Fruit fly (Drosophila melanogaster): Measurements from ENCODE around the gene Ice2.
A peak's percentile ranks its signal among the peaks of the same experiment; 100 is the strongest.

The Ice2 gene

DNA sequence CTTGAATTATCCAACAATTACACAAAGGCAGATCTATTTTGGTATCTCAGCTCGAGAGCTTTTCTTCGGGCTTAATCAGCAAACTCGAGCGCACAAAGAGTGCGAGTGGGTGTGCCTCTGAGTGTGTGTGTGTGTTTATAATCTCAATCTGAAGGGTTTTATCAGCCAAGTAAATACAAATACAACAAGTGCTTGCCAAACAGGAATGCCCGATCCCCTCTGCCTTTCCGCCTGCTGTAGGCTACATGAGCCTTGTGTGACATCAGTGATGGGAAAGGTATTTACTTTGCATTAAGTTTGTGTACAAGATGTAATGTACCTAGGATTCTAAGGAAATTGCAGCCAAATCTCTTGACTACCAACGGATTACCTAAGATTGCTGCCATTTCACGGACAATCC, 40.6 kb upstream of the Ice2 start (continued):
- no peak for TF ChIP-seq CG11294 (GFP tag; IDR thresholded peaks at IDR 0.05)
- TF ChIP-seq Met (GFP tag; optimal IDR thresholded peaks at IDR 0.05), result no peak
- no peak for TF ChIP-seq Smox (GFP tag; optimal IDR thresholded peaks at IDR 0.05)
- no peak for TF ChIP-seq Ets21C (GFP tag; optimal IDR thresholded peaks at IDR 0.05)
- TF ChIP-seq CG15336 (GFP tag; IDR thresholded peaks at IDR 0.05), result no peak
- TF ChIP-seq CG4318 (GFP tag; optimal IDR thresholded peaks at IDR 0.05), result no peak
- TF ChIP-seq Lpt (GFP tag; optimal IDR thresholded peaks at IDR 0.05), result no peak
- TF ChIP-seq pdm3 (GFP tag; optimal IDR thresholded peaks at IDR 0.05), result no peak
- peak; percentile 58 for TF ChIP-seq CG7368 (GFP tag; optimal IDR thresholded peaks at IDR 0.05)
- peak; percentile 42 for TF ChIP-seq CG34406 (GFP tag; optimal IDR thresholded peaks at IDR 0.05)
- no peak for TF ChIP-seq dsx (GFP tag; optimal IDR thresholded peaks at IDR 0.05; ENCODE audit: poor library complexity, severe bottlenecking)
- no peak for TF ChIP-seq Sox15 (GFP tag; optimal IDR thresholded peaks at IDR 0.05)
- no peak for TF ChIP-seq CG6276 (GFP tag; optimal IDR thresholded peaks at IDR 0.05)
- peak; percentile 24 for TF ChIP-seq spab (GFP tag; optimal IDR thresholded peaks at IDR 0.05)
- no peak for TF ChIP-seq CG11762 (GFP tag; optimal IDR thresholded peaks at IDR 0.05; ENCODE audit: insufficient read depth)
- TF ChIP-seq Hr39 (GFP tag; optimal IDR thresholded peaks at IDR 0.05), result no peak
- peak; percentile 13 for TF ChIP-seq Sox14 (GFP tag; optimal IDR thresholded peaks at IDR 0.05)
- TF ChIP-seq Eip93F (GFP tag; optimal IDR thresholded peaks at IDR 0.05), result no peak
- no peak for TF ChIP-seq acj6 (GFP tag; optimal IDR thresholded peaks at IDR 0.05)
- TF ChIP-seq vri (GFP tag; optimal IDR thresholded peaks at IDR 0.05), result peak; percentile 18
- no peak for TF ChIP-seq CG32006 (GFP tag; optimal IDR thresholded peaks at IDR 0.05)

DNA sequence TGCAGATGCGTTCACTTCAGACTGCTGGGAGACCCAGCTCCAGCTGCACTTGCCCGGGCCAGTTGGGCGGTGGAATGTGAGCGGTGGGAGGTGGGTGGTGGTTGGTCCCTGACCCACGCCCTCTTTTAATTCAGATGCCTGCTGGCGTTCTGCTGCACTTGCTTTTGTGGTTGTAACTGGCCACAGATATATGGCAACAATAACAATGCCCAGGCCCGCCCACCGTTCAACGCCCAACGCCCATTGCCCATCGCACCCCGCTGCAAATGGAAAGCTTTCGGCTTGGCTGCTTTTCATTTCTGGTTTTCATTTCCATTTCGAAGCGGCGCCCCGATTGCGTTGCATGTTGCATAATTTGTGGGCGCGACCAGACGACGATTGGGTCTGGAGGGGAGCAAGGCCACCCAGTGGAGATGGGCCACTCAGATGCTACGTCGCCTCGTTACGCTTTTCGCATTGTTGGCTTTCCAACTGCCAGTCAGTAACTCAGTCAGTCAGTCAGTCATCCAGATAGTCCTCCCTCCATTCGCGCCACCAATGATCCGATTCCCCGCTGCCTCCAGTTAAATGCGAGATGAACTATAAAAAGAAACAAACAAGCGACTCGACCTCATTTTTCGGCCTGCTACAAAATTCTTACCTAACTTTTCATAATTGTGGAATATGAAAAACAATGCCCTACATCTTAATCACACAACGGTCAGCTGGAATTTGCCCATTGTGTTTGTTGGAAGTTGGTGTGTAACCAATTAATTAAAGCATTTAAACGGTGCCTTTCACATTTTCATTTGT, 39.6 kb upstream of the Ice2 start:
- TF ChIP-seq CG11902 (GFP tag; optimal IDR thresholded peaks at IDR 0.05), result no peak
- no peak for TF ChIP-seq Ets21C (GFP tag; optimal IDR thresholded peaks at IDR 0.05)
- TF ChIP-seq pdm3 (GFP tag; optimal IDR thresholded peaks at IDR 0.05), result no peak
- no peak for TF ChIP-seq salr (GFP tag; optimal IDR thresholded peaks at IDR 0.05)
- TF ChIP-seq CG9139 (GFP tag; optimal IDR thresholded peaks at IDR 0.05), result no peak
- TF ChIP-seq Hr4 (GFP tag; optimal IDR thresholded peaks at IDR 0.05), result no peak
- TF ChIP-seq CG1621 (tag; optimal IDR thresholded peaks at IDR 0.05), result no peak
- no peak for TF ChIP-seq Sox15 (GFP tag; optimal IDR thresholded peaks at IDR 0.05)
- TF ChIP-seq CG8119 (GFP tag; IDR thresholded peaks at IDR 0.05), result no peak
- TF ChIP-seq ss (GFP tag; optimal IDR thresholded peaks at IDR 0.05), result no peak
- no peak for TF ChIP-seq cyc (GFP tag; optimal IDR thresholded peaks at IDR 0.05)
- no peak for TF ChIP-seq CG6163 (GFP tag; IDR thresholded peaks at IDR 0.05)
- TF ChIP-seq svp (GFP tag), result peak; percentile 63
- peak; percentile 23 for TF ChIP-seq Eip78C (GFP tag)
- no peak for TF ChIP-seq spab (GFP tag; optimal IDR thresholded peaks at IDR 0.05)
- no peak for TF ChIP-seq CG15336 (GFP tag; IDR thresholded peaks at IDR 0.05)

- no peak for TF ChIP-seq CG11762 (GFP tag; optimal IDR thresholded peaks at IDR 0.05; ENCODE audit: insufficient read depth)
- no peak for TF ChIP-seq CG3032 (tag; optimal IDR thresholded peaks at IDR 0.05)
- no peak for TF ChIP-seq CG8632 (GFP tag; optimal IDR thresholded peaks at IDR 0.05)
- TF ChIP-seq svp (GFP tag), result peak; percentile 62
- TF ChIP-seq Ets21C (GFP tag; optimal IDR thresholded peaks at IDR 0.05), result no peak
Observed at dm6 chr3R:21091500-21091899, 38.5 kb upstream of the Ice2 start.

- TF ChIP-seq OdsH (GFP tag; optimal IDR thresholded peaks at IDR 0.05), result no peak
- no peak for TF ChIP-seq Sox102F (GFP tag; optimal IDR thresholded peaks at IDR 0.05)
- no peak for TF ChIP-seq CG10631 (GFP tag; optimal IDR thresholded peaks at IDR 0.05)
- TF ChIP-seq Hr38 (GFP tag; optimal IDR thresholded peaks at IDR 0.05), result no peak
- no peak for TF ChIP-seq CG7368 (GFP tag; optimal IDR thresholded peaks at IDR 0.05)
- TF ChIP-seq achi (GFP tag; optimal IDR thresholded peaks at IDR 0.05), result no peak
- no peak for TF ChIP-seq cyc (GFP tag; optimal IDR thresholded peaks at IDR 0.05)
- no peak for TF ChIP-seq Smox (GFP tag; optimal IDR thresholded peaks at IDR 0.05)
- TF ChIP-seq CG11762 (GFP tag; optimal IDR thresholded peaks at IDR 0.05; ENCODE audit: insufficient read depth), result no peak
- TF ChIP-seq spab (GFP tag; optimal IDR thresholded peaks at IDR 0.05), result no peak
- TF ChIP-seq Met (GFP tag; optimal IDR thresholded peaks at IDR 0.05), result no peak
- TF ChIP-seq CG16779 (tag; optimal IDR thresholded peaks at IDR 0.05), result no peak
- TF ChIP-seq Eip93F (GFP tag; optimal IDR thresholded peaks at IDR 0.05), result no peak
- TF ChIP-seq fkh (GFP tag; optimal IDR thresholded peaks at IDR 0.05), result no peak
- TF ChIP-seq CG11902 (GFP tag; optimal IDR thresholded peaks at IDR 0.05), result no peak
- no peak for TF ChIP-seq CG11294 (GFP tag; IDR thresholded peaks at IDR 0.05)
Observed at dm6 chr3R:21092036-21092435, 38.0 kb upstream of the Ice2 start.
